Fruit fly (Drosophila melanogaster): ENCODE measurements around the gene Osi22.
A peak's percentile ranks its signal among the peaks of the same experiment; 100 is the strongest.

Gene Osi22

dm6 chr3R:13319873-13320272 lies 29.4 kb downstream of the Osi22 start (continued):
- no peak for TF ChIP-seq TFAM (GFP tag; optimal IDR thresholded peaks at IDR 0.05)

DNA sequence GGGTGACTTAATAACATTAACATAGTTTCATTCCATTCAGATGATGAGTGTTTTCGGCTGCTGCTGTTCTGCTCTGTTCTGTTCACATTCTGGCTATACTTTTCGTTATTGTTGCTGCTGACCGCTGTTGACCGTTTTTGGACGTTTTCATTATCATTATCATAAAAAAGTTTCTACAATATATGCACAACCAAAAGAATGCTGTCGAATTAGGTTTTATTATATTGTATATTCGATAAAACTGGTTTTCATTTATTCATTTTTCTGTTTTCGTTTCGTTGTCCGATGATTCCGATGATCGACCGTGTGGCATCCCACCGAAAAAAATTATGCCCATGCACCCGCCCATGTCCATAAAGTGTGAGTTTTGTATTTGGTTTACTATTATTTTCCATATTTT lies 42.6 kb downstream of the Osi22 start:
- TF ChIP-seq sd (tag; optimal IDR thresholded peaks at IDR 0.05) (peak; percentile 81), CG13894 (tag; optimal IDR thresholded peaks at IDR 0.05) (peak; percentile 2), CG15514 (GFP tag; optimal IDR thresholded peaks at IDR 0.05) (no peak), chinmo (GFP tag; IDR thresholded peaks at IDR 0.05; ENCODE audit: partially characterized antibody) (peak; percentile 80; the same call in 2 of the 4 replicates), org-1 (GFP tag; optimal IDR thresholded peaks at IDR 0.05) (no peak), abd-A (tag; optimal IDR thresholded peaks at IDR 0.05) (peak; percentile 57)

DNA sequence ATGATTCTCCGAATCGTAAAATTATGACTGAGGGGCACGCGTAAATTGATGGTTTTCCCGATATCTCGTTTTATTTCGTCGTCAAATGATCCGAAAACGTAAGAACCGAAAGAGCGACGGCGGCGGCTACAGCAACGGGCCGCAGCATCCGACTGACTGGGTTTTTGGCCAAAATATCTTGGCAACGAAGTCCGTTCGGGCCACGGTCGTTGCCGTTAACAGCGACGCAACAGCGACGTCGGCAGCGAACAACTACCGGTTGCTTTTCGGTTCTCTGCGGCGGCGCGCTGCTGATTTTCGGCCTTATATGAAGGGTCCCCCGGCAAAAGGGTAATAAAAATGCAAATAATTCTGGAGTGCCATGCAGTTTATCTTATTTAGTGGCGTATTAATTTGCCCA lies 43.6 kb downstream of the Osi22 start, which contains the start of gene PK2-R2:
Gene PK2-R2, minus strand, starts transcription at position 160 of the 400 bp plus-strand sequence.
- TF ChIP-seq ind (GFP tag; optimal IDR thresholded peaks at IDR 0.05) (no peak), CG12769 (tag; optimal IDR thresholded peaks at IDR 0.05) (peak; percentile 15), zf30C (GFP tag; optimal IDR thresholded peaks at IDR 0.05) (no peak), mld (GFP tag; IDR thresholded peaks at IDR 0.05; ENCODE audit: partially characterized antibody) (no peak), Jarid2 (GFP tag; optimal IDR thresholded peaks at IDR 0.05) (peak; percentile 2), croc (GFP tag; conservative IDR thresholded peaks at IDR 0.05) (no peak), Atf6 (GFP tag; IDR thresholded peaks at IDR 0.05) (no peak), CG1603 (tag; optimal IDR thresholded peaks at IDR 0.05) (no peak), lov (optimal IDR thresholded peaks at IDR 0.05) (no peak), lov (GFP tag; IDR thresholded peaks at IDR 0.05) (no peak), sob (GFP tag; IDR thresholded peaks at IDR 0.05) (no peak), CG10979 (tag; optimal IDR thresholded peaks at IDR 0.05) (no peak), seq (GFP tag; IDR thresholded peaks at IDR 0.05) (no peak), unc-4 (GFP tag; IDR thresholded peaks at IDR 0.05; ENCODE audit: partially characterized antibody) (no peak), abd-A (tag; optimal IDR thresholded peaks at IDR 0.05) (peak; percentile 23), chinmo (GFP tag; IDR thresholded peaks at IDR 0.05; ENCODE audit: partially characterized antibody) (0 out of 4 replicates have a peak, but pooled peaks have one; percentile 36), scrt (GFP tag; optimal IDR thresholded peaks at IDR 0.05) (peak; percentile 83), Adf1 (GFP tag; IDR thresholded peaks at IDR 0.05) (peak; percentile 79), CG13894 (tag; optimal IDR thresholded peaks at IDR 0.05) (peak; percentile 56), CG9437 (GFP tag; optimal IDR thresholded peaks at IDR 0.05) (no peak), CG14441 (GFP tag; IDR thresholded peaks at IDR 0.05) (no peak), CG2875 (GFP tag; optimal IDR thresholded peaks at IDR 0.05) (no peak), Hr3 (GFP tag; optimal IDR thresholded peaks at IDR 0.05) (no peak), hkb (optimal IDR thresholded peaks at IDR 0.05) (no peak), hkb (GFP tag; IDR thresholded peaks at IDR 0.05) (no peak), Bgb (GFP tag; IDR thresholded peaks at IDR 0.05; ENCODE audit: partially characterized antibody) (0 out of 2 replicates have a peak, but pooled peaks have one; percentile 11), Hand (GFP tag; optimal IDR thresholded peaks at IDR 0.05) (no peak), Deaf1 (tag; optimal IDR thresholded peaks at IDR 0.05) (peak; percentile 90), pzg (GFP tag; optimal IDR thresholded peaks at IDR 0.05) (no peak), CG4820 (GFP tag; optimal IDR thresholded peaks at IDR 0.05) (no peak)

DNA sequence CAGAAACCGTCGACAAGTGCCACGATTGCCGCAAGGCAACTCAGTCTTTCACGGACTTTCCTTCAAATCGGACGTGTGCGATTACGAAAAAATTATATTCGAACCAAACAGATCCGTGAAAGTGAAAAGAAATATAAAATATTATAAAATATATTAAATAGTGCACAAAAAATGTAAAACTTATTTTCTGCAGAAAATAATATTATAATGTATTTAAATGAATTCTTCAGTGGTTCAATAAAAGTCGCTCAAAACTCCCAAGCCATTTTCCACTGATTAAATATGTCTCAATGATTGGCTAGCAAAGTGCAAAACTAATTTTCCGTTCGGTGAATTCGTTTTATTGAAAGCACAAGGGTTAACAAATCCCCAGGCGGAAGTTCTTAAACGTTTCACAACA lies 47.6 kb downstream of the Osi22 start, which contains the start of gene PK2-R1:
Gene PK2-R1, plus strand, starts transcription at position 301 of the 400 bp plus-strand sequence.
- TF ChIP-seq twi (tag; optimal IDR thresholded peaks at IDR 0.05) (no peak), emc (GFP tag; optimal IDR thresholded peaks at IDR 0.05) (no peak), cato (GFP tag; optimal IDR thresholded peaks at IDR 0.05; ENCODE audit: borderline replicate concordance) (no peak)

Measured in whole organism, embryonic.